Worm (Caenorhabditis elegans) whole organism, early embryonic: ENCODE measurements around the gene idpp-15.

Experiments
- B0310.2 ChIP-seq: sonication (generic microtip); optimal IDR thresholded peaks from 2 replicates; lab custom pipeline; 2016; ENCODE audit warnings: mild to moderate bottlenecking, missing genetic modification characterization, missing compliant biosample characterization
- F13C5.2 ChIP-seq: sonication (generic microtip); optimal IDR thresholded peaks from 2 replicates; lab custom pipeline; 2017; ENCODE audit warnings: mild to moderate bottlenecking, missing genetic modification characterization, inconsistent platforms, missing compliant biosample characterization
- aly-1 ChIP-seq: sonication (generic microtip); optimal IDR thresholded peaks from 2 replicates; lab custom pipeline; 2016; ENCODE audit warnings: missing genetic modification characterization, missing compliant biosample characterization
- ama-1 ChIP-seq: fragments of 150-350 bp; optimal IDR thresholded peaks from 2 replicates; lab custom pipeline; 2014
- ceh-13 ChIP-seq: fragments of 200-800 bp; sonication (Bioruptor generic); optimal IDR thresholded peaks from 2 replicates; lab custom pipeline; 2018; ENCODE audit warnings: mild to moderate bottlenecking, missing genetic modification characterization, missing compliant biosample characterization
- ceh-36 ChIP-seq: sonication (generic microtip); optimal IDR thresholded peaks from 2 replicates; lab custom pipeline; 2016; ENCODE audit warnings: missing genetic modification characterization, inconsistent platforms, missing compliant biosample characterization
- ets-7 ChIP-seq: sonication (generic microtip); optimal IDR thresholded peaks from 2 replicates; lab custom pipeline; 2016; ENCODE audit warnings: missing genotype, missing genetic modification characterization, missing compliant biosample characterization
- flt-1 ChIP-seq: fragments of 200-800 bp; sonication (Bioruptor generic); IDR thresholded peaks from 2 replicates; pipeline ENCODE4 v1.3.6; 2022; ENCODE audit warnings: missing genetic modification characterization, missing compliant biosample characterization
- hmbx-1 ChIP-seq: sonication (generic microtip); optimal IDR thresholded peaks from 2 replicates; lab custom pipeline; 2016; ENCODE audit warnings: mild to moderate bottlenecking, missing genetic modification characterization, missing compliant biosample characterization
- hmg-4 ChIP-seq: fragments of 200-800 bp; sonication (Bioruptor generic); optimal IDR thresholded peaks from 2 replicates; lab custom pipeline; 2018; ENCODE audit warnings: mild to moderate bottlenecking, missing genetic modification characterization, missing compliant biosample characterization
- hnd-1 ChIP-seq: sonication (generic microtip); optimal IDR thresholded peaks from 2 replicates; lab custom pipeline; 2016; ENCODE audit warnings: missing genetic modification characterization, missing compliant biosample characterization
- pes-1 ChIP-seq: fragments of 200-800 bp; sonication (Bioruptor generic); IDR thresholded peaks from 2 replicates; pipeline ENCODE4 v1.3.6; 2022; ENCODE audit warnings: missing genetic modification reagents, missing genetic modification characterization, missing compliant biosample characterization
- scrt-1 ChIP-seq: fragments of 200-800 bp; sonication (Bioruptor generic); IDR thresholded peaks from 2 replicates; pipeline ENCODE4 v1.3.6; 2022; ENCODE audit warnings: missing genetic modification characterization, missing compliant biosample characterization
- sea-1 ChIP-seq: fragments of 200-800 bp; sonication (Bioruptor generic); conservative IDR thresholded peaks from 2 replicates; pipeline ENCODE4 v1.3.6; 2022; ENCODE audit warnings: missing genetic modification characterization, missing compliant biosample characterization
- tbx-11 ChIP-seq: fragments of 200-800 bp; sonication (Bioruptor generic); IDR thresholded peaks from 2 replicates; pipeline ENCODE4 v1.3.6; 2022; ENCODE audit warnings: missing genetic modification characterization, missing compliant biosample characterization
- tbx-37 ChIP-seq: fragments of 200-800 bp; sonication (Bioruptor generic); conservative IDR thresholded peaks from 2 replicates; pipeline ENCODE4 v1.3.6; 2022; ENCODE audit warnings: missing genetic modification reagents, missing genetic modification characterization, missing compliant biosample characterization
- tra-4 ChIP-seq: sonication (generic microtip); optimal IDR thresholded peaks from 2 replicates; lab custom pipeline; 2017; ENCODE audit warnings: missing genetic modification characterization, missing compliant biosample characterization

Gene idpp-15

DNA sequence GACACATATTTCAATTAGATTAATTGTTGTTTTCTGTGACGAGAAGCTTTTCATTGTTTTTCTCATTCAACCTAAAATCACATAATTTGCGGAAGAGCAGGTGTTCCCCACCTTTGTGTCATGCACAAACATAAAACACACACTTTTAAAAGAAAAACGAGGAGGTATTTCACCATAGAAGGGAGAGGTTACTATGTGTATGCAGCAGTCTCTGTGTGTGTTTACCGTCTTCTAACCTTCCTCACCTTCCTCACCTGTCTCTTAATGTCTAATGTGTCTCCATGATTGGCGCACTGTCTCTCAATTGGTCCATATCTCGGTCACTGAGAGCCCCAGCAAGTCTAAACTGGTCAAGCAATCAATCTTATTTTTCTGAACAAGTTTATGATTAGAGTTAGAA, 18.5 kb upstream of the idpp-15 start:
- TF ChIP-seq pes-1 (GFP tag; lab: Robert Waterston, UW), result no peak
- no peak for TF ChIP-seq hnd-1 (tag; lab: Kevin White, UChicago)
- no peak for TF ChIP-seq ama-1 (lab: Kevin White, UChicago)
- TF ChIP-seq hmg-4, result peak; percentile 33

- TF ChIP-seq pes-1 (GFP tag; lab: Robert Waterston, UW) (no peak), ama-1 (lab: Kevin White, UChicago) (no peak)
Observed at ce11 chrIII:8509218-8509617, 15.7 kb upstream of the idpp-15 start.

DNA sequence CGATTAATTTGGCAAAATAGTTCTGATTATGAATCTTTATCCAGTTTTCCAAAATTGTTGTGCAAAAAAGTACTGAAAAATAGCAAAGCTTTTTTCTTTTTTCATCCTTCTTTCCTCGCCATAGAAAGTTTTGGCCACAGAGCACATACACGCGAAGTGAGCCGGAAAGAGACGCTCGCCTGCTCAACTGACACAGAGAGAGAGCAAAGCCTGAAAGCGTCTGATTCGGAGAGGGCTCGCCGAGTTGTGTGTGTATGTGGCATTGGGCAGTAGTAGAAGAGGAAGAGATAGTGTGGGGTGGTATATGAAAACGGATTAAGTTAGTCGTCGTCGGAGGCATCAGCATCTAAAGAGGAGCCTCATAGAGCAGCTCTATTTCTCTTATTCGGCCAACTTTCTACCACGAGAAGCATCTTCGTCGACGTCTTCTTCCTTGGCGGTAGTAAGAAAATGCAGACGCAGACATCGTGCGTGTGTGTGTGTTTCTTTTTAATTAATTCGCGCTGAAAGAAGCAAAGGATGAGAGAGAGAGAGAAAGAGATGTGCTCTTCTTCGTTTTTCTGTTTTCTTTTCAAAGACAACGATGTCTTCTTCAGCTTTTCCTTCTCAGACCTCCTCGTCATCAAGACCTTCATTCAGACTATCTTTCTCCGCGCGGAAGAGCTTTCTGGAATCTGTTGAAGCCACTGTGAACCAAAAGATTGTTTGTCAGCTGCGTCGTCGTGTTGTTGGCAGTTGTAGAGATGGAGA, 15.1 kb upstream of the idpp-15 start:
- no peak for TF ChIP-seq ceh-13 (GFP tag; lab: Kevin White, UChicago)
- TF ChIP-seq hmg-4, result no peak
- TF ChIP-seq tra-4 (tag; lab: Kevin White, UChicago), result no peak
- TF ChIP-seq aly-1, result no peak
- no peak for TF ChIP-seq ceh-36 (tag; lab: Kevin White, UChicago)
- no peak for TF ChIP-seq tbx-11 (GFP tag; lab: Robert Waterston, UW)
- no peak for TF ChIP-seq B0310.2 (tag; lab: Kevin White, UChicago)

ce11 chrIII:8511711-8512110, 13.2 kb upstream of the idpp-15 start:
- TF ChIP-seq scrt-1 (GFP tag; lab: Robert Waterston, UW), result no peak
- peak; percentile 23 for TF ChIP-seq hmg-4

DNA sequence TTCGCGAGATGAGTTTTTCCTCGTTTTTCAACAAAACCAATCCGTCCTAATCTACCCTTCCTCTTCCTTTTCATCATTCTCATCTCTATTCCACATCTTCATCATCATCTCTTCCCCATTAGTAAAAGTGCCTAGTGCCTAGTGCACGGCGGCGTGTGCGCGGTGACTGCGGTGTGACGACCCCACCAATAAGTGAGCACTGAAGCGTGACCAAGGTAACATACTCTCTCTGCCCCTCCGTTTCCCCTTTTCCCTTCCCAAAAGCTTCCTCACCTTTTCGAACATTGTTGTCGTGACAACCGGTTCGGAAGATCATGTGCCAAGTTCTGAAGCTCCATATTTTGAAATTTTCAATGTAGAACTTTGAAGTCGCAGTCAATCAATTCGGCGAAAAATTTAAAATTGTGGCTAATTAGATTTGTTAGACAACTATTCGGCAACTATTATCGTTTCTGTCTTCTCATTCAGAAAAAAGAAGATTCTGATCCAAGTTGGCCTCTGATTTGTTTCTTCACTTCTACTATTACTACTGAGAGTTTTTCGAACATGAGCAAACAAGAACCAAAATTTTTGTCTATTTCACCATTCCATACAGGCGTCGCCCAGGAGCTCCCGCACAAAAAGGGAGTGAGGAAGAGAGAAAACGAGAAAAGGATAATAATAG, 12.5 kb upstream of the idpp-15 start:
- TF ChIP-seq F13C5.2 (tag; lab: Kevin White, UChicago) (no peak), hmg-4 (no peak), ets-7 (tag; lab: Kevin White, UChicago) (no peak), scrt-1 (GFP tag; lab: Robert Waterston, UW) (no peak), B0310.2 (tag; lab: Kevin White, UChicago) (no peak), hnd-1 (tag; lab: Kevin White, UChicago) (no peak), sea-1 (no peak), flt-1 (GFP tag; lab: Robert Waterston, UW) (no peak), hmbx-1 (tag; lab: Kevin White, UChicago) (no peak), tra-4 (tag; lab: Kevin White, UChicago) (no peak), ceh-36 (tag; lab: Kevin White, UChicago) (no peak), ama-1 (lab: Kevin White, UChicago) (no peak), tbx-11 (GFP tag; lab: Robert Waterston, UW) (no peak), pes-1 (GFP tag; lab: Robert Waterston, UW) (no peak), aly-1 (no peak)

DNA sequence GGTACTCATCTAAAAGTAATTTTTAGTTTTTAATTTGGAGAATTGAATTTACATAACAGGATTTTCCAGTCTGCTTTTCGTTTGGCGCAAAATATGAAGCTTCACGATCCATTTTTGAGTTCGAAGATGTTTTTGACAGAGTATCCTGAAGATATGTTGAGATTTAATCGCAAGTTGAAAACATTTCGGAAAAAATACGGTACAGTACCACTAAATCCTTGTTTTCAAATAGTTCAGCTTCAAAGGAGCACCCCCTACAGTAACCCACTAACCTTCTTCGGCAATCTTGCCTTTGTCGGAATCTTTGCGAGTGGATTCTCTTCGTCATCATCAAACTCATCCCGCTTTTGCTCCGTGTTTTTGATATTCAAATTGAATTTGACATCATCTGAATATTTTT, 5.9 kb upstream of the idpp-15 start:
- TF ChIP-seq scrt-1 (GFP tag; lab: Robert Waterston, UW) (no peak), tbx-11 (GFP tag; lab: Robert Waterston, UW) (no peak)

DNA sequence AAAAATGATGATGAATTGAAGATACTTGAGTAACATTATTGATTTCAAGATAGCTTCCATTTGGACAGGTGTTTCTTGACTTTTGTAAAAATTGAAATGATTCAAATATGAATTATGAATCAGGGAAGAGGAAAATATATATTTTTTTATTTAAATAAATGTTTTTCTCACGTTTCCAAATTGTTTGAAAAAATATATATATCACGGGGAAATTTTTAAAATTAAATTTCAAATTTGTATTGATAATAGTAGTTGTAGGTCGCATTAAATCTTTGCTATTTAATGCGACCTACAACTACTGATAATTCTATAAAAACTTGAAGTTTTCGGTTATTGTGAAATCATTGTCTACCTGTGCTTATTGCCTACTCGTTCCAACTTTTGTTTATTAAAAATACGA, 5.0 kb upstream of the idpp-15 start, which contains the start of gene ZC21.8:
Gene ZC21.8, minus strand, starts transcription at position 101 of the 400 bp plus-strand sequence.
- no peak for TF ChIP-seq ama-1 (lab: Kevin White, UChicago)
- no peak for TF ChIP-seq hmbx-1 (tag; lab: Kevin White, UChicago)
- TF ChIP-seq pes-1 (GFP tag; lab: Robert Waterston, UW), result no peak
- no peak for TF ChIP-seq tbx-11 (GFP tag; lab: Robert Waterston, UW)
- TF ChIP-seq tra-4 (tag; lab: Kevin White, UChicago), result no peak
- no peak for TF ChIP-seq ets-7 (tag; lab: Kevin White, UChicago)
- no peak for TF ChIP-seq scrt-1 (GFP tag; lab: Robert Waterston, UW)
- no peak for TF ChIP-seq ceh-13 (GFP tag; lab: Kevin White, UChicago)
- TF ChIP-seq tbx-37 (GFP tag; lab: Robert Waterston, UW), result no peak
- TF ChIP-seq sea-1, result no peak
- no peak for TF ChIP-seq ceh-36 (tag; lab: Kevin White, UChicago)
- no peak for TF ChIP-seq F13C5.2 (tag; lab: Kevin White, UChicago)
- no peak for TF ChIP-seq flt-1 (GFP tag; lab: Robert Waterston, UW)
- TF ChIP-seq hmg-4, result no peak
- no peak for TF ChIP-seq hnd-1 (tag; lab: Kevin White, UChicago)
- no peak for TF ChIP-seq B0310.2 (tag; lab: Kevin White, UChicago)
- no peak for TF ChIP-seq aly-1

DNA sequence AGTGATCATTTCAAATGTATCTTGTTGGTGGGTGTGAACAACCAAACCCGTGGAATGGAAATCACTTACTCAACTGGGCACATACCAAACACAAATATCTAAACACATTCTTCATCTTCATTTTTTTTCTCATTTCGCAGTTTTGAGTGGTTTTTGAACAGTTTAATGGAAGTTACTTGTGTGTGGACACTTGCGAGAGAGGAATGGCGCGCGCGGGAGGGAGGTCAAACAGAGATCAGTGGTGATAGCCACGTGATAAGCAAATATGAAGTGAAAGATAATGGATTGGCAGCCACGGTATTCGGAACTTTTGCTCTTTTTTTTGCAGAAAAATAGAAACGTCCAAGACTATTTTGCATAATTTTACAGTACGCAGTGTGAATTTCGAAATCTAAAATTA, 4.3 kb upstream of the idpp-15 start:
- TF ChIP-seq aly-1, result no peak
- TF ChIP-seq B0310.2 (tag; lab: Kevin White, UChicago), result no peak
- no peak for TF ChIP-seq hmg-4
- TF ChIP-seq tbx-37 (GFP tag; lab: Robert Waterston, UW), result no peak
- TF ChIP-seq ets-7 (tag; lab: Kevin White, UChicago), result no peak
- no peak for TF ChIP-seq ceh-13 (GFP tag; lab: Kevin White, UChicago)
